Fruit fly (Drosophila melanogaster): Measurements from ENCODE around the gene ScsbetaA.

The ScsbetaA gene

DNA sequence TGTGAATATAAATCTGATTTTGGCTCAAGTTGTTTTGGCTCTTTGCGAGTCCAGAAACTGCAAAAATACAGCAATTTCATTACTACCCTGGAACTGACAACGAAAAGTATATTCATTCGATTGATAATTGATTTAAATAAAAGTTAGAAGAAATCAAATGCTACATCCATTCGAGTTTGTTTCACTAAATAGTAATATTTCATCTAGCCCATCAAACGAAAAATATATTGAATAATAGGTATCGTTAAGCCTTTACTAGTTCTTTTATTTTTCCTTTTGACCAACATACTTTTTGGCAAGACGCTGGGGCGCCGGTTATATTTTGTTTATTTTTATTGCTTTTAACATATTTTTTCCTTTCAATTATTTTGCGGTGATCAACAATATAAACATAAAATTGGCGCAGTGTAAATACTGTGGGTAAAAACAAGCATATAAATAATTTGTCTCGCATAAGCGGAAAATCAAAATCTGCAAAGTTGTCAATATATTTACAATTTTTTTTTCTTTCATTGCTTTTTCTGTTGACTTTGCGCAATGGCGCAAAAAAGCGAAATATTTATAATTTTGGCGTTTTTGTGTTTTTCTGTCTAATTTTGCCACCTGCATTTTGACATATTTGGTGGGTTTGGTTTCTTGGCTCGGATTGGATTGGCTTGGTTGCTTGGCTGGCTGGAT is 45.4 kb upstream of the ScsbetaA start:
- TF ChIP-seq p53 (GFP tag; optimal IDR thresholded peaks at IDR 0.05), result no peak
- TF ChIP-seq CG11723 (GFP tag; optimal IDR thresholded peaks at IDR 0.05), result no peak
- TF ChIP-seq trem (tag; optimal IDR thresholded peaks at IDR 0.05), result no peak
- no peak for TF ChIP-seq bcd (GFP tag; optimal IDR thresholded peaks at IDR 0.05)
- TF ChIP-seq run (tag; optimal IDR thresholded peaks at IDR 0.05), result no peak
- TF ChIP-seq CG6854 (GFP tag; optimal IDR thresholded peaks at IDR 0.05), result no peak
- TF ChIP-seq Hsf (GFP tag; optimal IDR thresholded peaks at IDR 0.05), result no peak
- TF ChIP-seq gem (tag; optimal IDR thresholded peaks at IDR 0.05), result peak; percentile 52
- TF ChIP-seq Hmr (GFP tag; optimal IDR thresholded peaks at IDR 0.05), result no peak
- TF ChIP-seq ranshi (GFP tag; IDR thresholded peaks at IDR 0.05), result 0 out of 2 replicates have a peak, but pooled peaks have one; percentile 21
- no peak for TF ChIP-seq Deaf1 (tag; optimal IDR thresholded peaks at IDR 0.05)
- TF ChIP-seq CG6813 (GFP tag; optimal IDR thresholded peaks at IDR 0.05), result no peak
- no peak for TF ChIP-seq exex (tag; optimal IDR thresholded peaks at IDR 0.05)
- no peak for TF ChIP-seq CG1529 (GFP tag; optimal IDR thresholded peaks at IDR 0.05)
- peak; percentile 9 for TF ChIP-seq lab (GFP tag; optimal IDR thresholded peaks at IDR 0.05)
- no peak for TF ChIP-seq br (optimal IDR thresholded peaks at IDR 0.05)
- no peak for TF ChIP-seq bbx (GFP tag; IDR thresholded peaks at IDR 0.05; ENCODE audit: partially characterized antibody)
- TF ChIP-seq lov (optimal IDR thresholded peaks at IDR 0.05), result no peak
- TF ChIP-seq lov (GFP tag; IDR thresholded peaks at IDR 0.05), result no peak
- TF ChIP-seq pho (GFP tag; optimal IDR thresholded peaks at IDR 0.05), result no peak
- TF ChIP-seq gfzf (GFP tag; optimal IDR thresholded peaks at IDR 0.05), result no peak
- TF ChIP-seq Dip3 (GFP tag; optimal IDR thresholded peaks at IDR 0.05), result peak; percentile 32
- TF ChIP-seq MESR4 (GFP tag; optimal IDR thresholded peaks at IDR 0.05), result no peak
- TF ChIP-seq peb (GFP tag; IDR thresholded peaks at IDR 0.05), result no peak
- TF ChIP-seq chm (GFP tag; IDR thresholded peaks at IDR 0.05), result no peak
- TF ChIP-seq Usf (GFP tag; optimal IDR thresholded peaks at IDR 0.05), result no peak
- TF ChIP-seq lilli (GFP tag; optimal IDR thresholded peaks at IDR 0.05), result peak; percentile 52
- no peak for TF ChIP-seq crc (GFP tag; optimal IDR thresholded peaks at IDR 0.05)
- TF ChIP-seq CG5180 (GFP tag; optimal IDR thresholded peaks at IDR 0.05), result no peak
- TF ChIP-seq Bteb2 (GFP tag; optimal IDR thresholded peaks at IDR 0.05), result no peak
- no peak for TF ChIP-seq NfI (GFP tag; optimal IDR thresholded peaks at IDR 0.05)
- TF ChIP-seq CG7357 (GFP tag; IDR thresholded peaks at IDR 0.05), result no peak
- TF ChIP-seq CG13123 (GFP tag; optimal IDR thresholded peaks at IDR 0.05), result no peak
- no peak for TF ChIP-seq CG31224 (GFP tag; IDR thresholded peaks at IDR 0.05)
- no peak for TF ChIP-seq eve (GFP tag; optimal IDR thresholded peaks at IDR 0.05)
- no peak for TF ChIP-seq usp (GFP tag; optimal IDR thresholded peaks at IDR 0.05)
- TF ChIP-seq CG17802 (tag; optimal IDR thresholded peaks at IDR 0.05), result no peak
- TF ChIP-seq toy (GFP tag; IDR thresholded peaks at IDR 0.05), result no peak
- TF ChIP-seq Pdp1 (GFP tag; optimal IDR thresholded peaks at IDR 0.05), result peak in 1 of 2 experiments; percentile 8
- TF ChIP-seq CG2120 (GFP tag; optimal IDR thresholded peaks at IDR 0.05), result peak; percentile 57
- no peak for TF ChIP-seq Dad (GFP tag; optimal IDR thresholded peaks at IDR 0.05)
- no peak for TF ChIP-seq CG2129 (GFP tag; IDR thresholded peaks at IDR 0.05; ENCODE audit: partially characterized antibody)
- TF ChIP-seq Ptx1 (GFP tag; IDR thresholded peaks at IDR 0.05), result peak; percentile 35; the same call in 1 of the 2 replicates
- no peak for TF ChIP-seq B-H1 (GFP tag; IDR thresholded peaks at IDR 0.05)
- TF ChIP-seq CG17361 (GFP tag; IDR thresholded peaks at IDR 0.05), result no peak
- no peak for TF ChIP-seq ac (GFP tag; optimal IDR thresholded peaks at IDR 0.05)
- TF ChIP-seq Abd-B (GFP tag; optimal IDR thresholded peaks at IDR 0.05), result no peak
- TF ChIP-seq dimm (GFP tag; IDR thresholded peaks at IDR 0.05), result no peak
- no peak for TF ChIP-seq Atf3 (GFP tag; optimal IDR thresholded peaks at IDR 0.05)
- no peak for TF ChIP-seq org-1 (GFP tag; optimal IDR thresholded peaks at IDR 0.05)
- TF ChIP-seq nau (GFP tag; optimal IDR thresholded peaks at IDR 0.05), result no peak
